Fruit fly (Drosophila melanogaster): ENCODE measurements around the gene Clp.
A peak's percentile ranks its signal among the peaks of the same experiment; 100 is the strongest.

Gene Clp

dm6 chr2L:846167-846868 lies 26.6 kb downstream of the Clp start (continued):
- TF ChIP-seq bbx (GFP tag; IDR thresholded peaks at IDR 0.05; ENCODE audit: partially characterized antibody) (0 out of 2 replicates have a peak, but pooled peaks have one; percentile 15), dysf (GFP tag; IDR thresholded peaks at IDR 0.05) (peak; percentile 43; the same call in 1 of the 3 replicates), CG17612 (GFP tag; IDR thresholded peaks at IDR 0.05) (no peak), psq (GFP tag; optimal IDR thresholded peaks at IDR 0.05) (no peak), klu (GFP tag; IDR thresholded peaks at IDR 0.05) (no peak), Fer2 (tag; optimal IDR thresholded peaks at IDR 0.05) (no peak), CG17186 (GFP tag; optimal IDR thresholded peaks at IDR 0.05) (peak; percentile 25), CG10274 (GFP tag; optimal IDR thresholded peaks at IDR 0.05) (no peak), Optix (GFP tag; IDR thresholded peaks at IDR 0.05) (peak; percentile 54; the same call in 1 of the 3 replicates), CG34224 (GFP tag; IDR thresholded peaks at IDR 0.05; ENCODE audit: partially characterized antibody) (no peak), CrebB (tag; optimal IDR thresholded peaks at IDR 0.05) (no peak), fd102C (GFP tag; optimal IDR thresholded peaks at IDR 0.05) (no peak), onecut (GFP tag; IDR thresholded peaks at IDR 0.05) (peak; percentile 20; the same call in 1 of the 2 replicates), slou (GFP tag; optimal IDR thresholded peaks at IDR 0.05) (no peak), her (GFP tag; optimal IDR thresholded peaks at IDR 0.05) (peak; percentile 60), tna (GFP tag; IDR thresholded peaks at IDR 0.05; ENCODE audit: partially characterized antibody) (no peak), exex (tag; optimal IDR thresholded peaks at IDR 0.05) (no peak), CG6654 (GFP tag; optimal IDR thresholded peaks at IDR 0.05) (peak; percentile 22), gsb (GFP tag; IDR thresholded peaks at IDR 0.05) (no peak), CG13424 (tag; optimal IDR thresholded peaks at IDR 0.05) (peak; percentile 66), CG6272 (GFP tag; IDR thresholded peaks at IDR 0.05) (peak; percentile 40; the same call in 1 of the 2 replicates), Fer3 (tag; optimal IDR thresholded peaks at IDR 0.05) (peak; percentile 46), CG15269 (tag; optimal IDR thresholded peaks at IDR 0.05) (peak; percentile 61), Side (GFP tag; optimal IDR thresholded peaks at IDR 0.05) (no peak), Bteb2 (GFP tag; optimal IDR thresholded peaks at IDR 0.05) (no peak), CG16863 (GFP tag; optimal IDR thresholded peaks at IDR 0.05) (peak; percentile 30), Six4 (GFP tag; optimal IDR thresholded peaks at IDR 0.05) (no peak), CG13296 (GFP tag; optimal IDR thresholded peaks at IDR 0.05) (no peak), CG11723 (GFP tag; optimal IDR thresholded peaks at IDR 0.05) (peak; percentile 40), Sox100B (GFP tag; optimal IDR thresholded peaks at IDR 0.05) (peak; percentile 56), B-H1 (GFP tag; IDR thresholded peaks at IDR 0.05) (no peak; the same call in 1 of the 3 replicates), CG11093 (GFP tag; IDR thresholded peaks at IDR 0.05) (peak; percentile 63; the same call in 2 of the 3 replicates), chm (GFP tag; IDR thresholded peaks at IDR 0.05) (peak; percentile 34; the same call in 1 of the 2 replicates), CG13287 (GFP tag; IDR thresholded peaks at IDR 0.05; ENCODE audit: partially characterized antibody) (no peak), sc (optimal IDR thresholded peaks at IDR 0.05) (no peak), sc (GFP tag; optimal IDR thresholded peaks at IDR 0.05) (peak; percentile 36), ind (GFP tag; optimal IDR thresholded peaks at IDR 0.05) (peak; percentile 70), Meics (GFP tag; optimal IDR thresholded peaks at IDR 0.05) (peak; percentile 26), CG4282 (GFP tag; optimal IDR thresholded peaks at IDR 0.05) (no peak), bsh (GFP tag; optimal IDR thresholded peaks at IDR 0.05) (peak in 1 of 2 experiments; percentile 73), CG3163 (GFP tag; optimal IDR thresholded peaks at IDR 0.05) (peak; percentile 25), CG12155 (GFP tag; optimal IDR thresholded peaks at IDR 0.05) (peak; percentile 3), CG12769 (tag; optimal IDR thresholded peaks at IDR 0.05) (peak; percentile 69), kni (GFP tag; optimal IDR thresholded peaks at IDR 0.05) (peak; percentile 88), Ptx1 (GFP tag; IDR thresholded peaks at IDR 0.05) (peak; percentile 71), H15 (GFP tag; IDR thresholded peaks at IDR 0.05) (0 out of 3 replicates have a peak, but pooled peaks have one; percentile 51), CG8388 (GFP tag; optimal IDR thresholded peaks at IDR 0.05) (peak; percentile 67), Asciz (GFP tag; optimal IDR thresholded peaks at IDR 0.05) (peak; percentile 75), GATAe (GFP tag; conservative IDR thresholded peaks at IDR 0.05) (no peak)
